Fruit fly (Drosophila melanogaster): ENCODE results near the gene CG3719.

The CG3719 gene

DNA sequence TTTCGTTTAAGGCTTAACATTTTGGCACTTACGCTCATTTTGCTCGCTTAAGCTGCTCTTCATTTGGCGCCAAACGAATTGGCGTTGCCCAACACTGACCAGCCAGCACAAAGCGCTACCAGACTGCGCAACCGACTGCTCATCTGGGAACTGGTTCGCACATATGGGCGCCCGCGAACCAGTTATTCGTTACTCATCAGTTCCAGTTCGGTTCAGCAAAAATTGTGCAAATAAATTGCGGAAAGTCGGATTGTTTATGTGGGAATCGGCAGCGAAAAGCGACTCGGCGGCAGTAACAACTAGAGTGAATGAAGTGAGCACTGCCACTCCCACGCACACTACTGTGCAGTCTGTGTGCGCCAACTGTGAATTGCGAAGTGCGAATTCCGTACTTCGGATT, 12.6 kb upstream of the CG3719 start, which contains the start of gene Rilpl (continued):
- no peak for TF ChIP-seq unpg (GFP tag; optimal IDR thresholded peaks at IDR 0.05)
- no peak for TF ChIP-seq CG6689 (GFP tag; IDR thresholded peaks at IDR 0.05)
- TF ChIP-seq CG6272 (GFP tag; IDR thresholded peaks at IDR 0.05) = no peak
- TF ChIP-seq CG31441 (GFP tag; IDR thresholded peaks at IDR 0.05) = no peak
- TF ChIP-seq CG14441 (GFP tag; IDR thresholded peaks at IDR 0.05) = no peak
- peak; percentile 49 for TF ChIP-seq NFAT (GFP tag; IDR thresholded peaks at IDR 0.05)
- TF ChIP-seq CG1792 (GFP tag; optimal IDR thresholded peaks at IDR 0.05) = no peak
- TF ChIP-seq CG1603 (tag; optimal IDR thresholded peaks at IDR 0.05) = peak; percentile 66
- TF ChIP-seq CG4854 (GFP tag; optimal IDR thresholded peaks at IDR 0.05) = no peak
- no peak for TF ChIP-seq Tbp (GFP tag; optimal IDR thresholded peaks at IDR 0.05)
- no peak for TF ChIP-seq pan (optimal IDR thresholded peaks at IDR 0.05)
- peak in 1 of 2 experiments; percentile 34 for TF ChIP-seq pan (GFP tag; optimal IDR thresholded peaks at IDR 0.05 in 1 of 2, IDR thresholded peaks at IDR 0.05 in 1 of 2)
- TF ChIP-seq tx (GFP tag; optimal IDR thresholded peaks at IDR 0.05) = no peak
- TF ChIP-seq stc (GFP tag; IDR thresholded peaks at IDR 0.05) = no peak
- TF ChIP-seq prd (optimal IDR thresholded peaks at IDR 0.05) = no peak
- TF ChIP-seq prd (GFP tag; IDR thresholded peaks at IDR 0.05) = 0 out of 3 replicates have a peak, but pooled peaks have one; percentile 21
- no peak for TF ChIP-seq dmrt99B (tag; optimal IDR thresholded peaks at IDR 0.05)
- no peak for TF ChIP-seq toy (GFP tag; IDR thresholded peaks at IDR 0.05)
- no peak for TF ChIP-seq HLH54F (GFP tag; optimal IDR thresholded peaks at IDR 0.05)
- no peak for TF ChIP-seq ash1 (GFP tag; optimal IDR thresholded peaks at IDR 0.05)
- no peak for TF ChIP-seq az2 (GFP tag; optimal IDR thresholded peaks at IDR 0.05)
- no peak for TF ChIP-seq ham (GFP tag; IDR thresholded peaks at IDR 0.05)
- TF ChIP-seq Six4 (GFP tag; optimal IDR thresholded peaks at IDR 0.05) = no peak
- TF ChIP-seq twi (tag; optimal IDR thresholded peaks at IDR 0.05) = peak; percentile 51
- TF ChIP-seq CG17361 (GFP tag; IDR thresholded peaks at IDR 0.05) = peak; percentile 15; the same call in 1 of the 3 replicates
- no peak for TF ChIP-seq D19B (GFP tag; optimal IDR thresholded peaks at IDR 0.05)
- TF ChIP-seq BtbVII (GFP tag; optimal IDR thresholded peaks at IDR 0.05) = no peak
- no peak for TF ChIP-seq CG32767 (GFP tag; IDR thresholded peaks at IDR 0.05)
- TF ChIP-seq gcm (GFP tag; optimal IDR thresholded peaks at IDR 0.05) = no peak
- TF ChIP-seq CG33213 (GFP tag; optimal IDR thresholded peaks at IDR 0.05) = no peak
- no peak for TF ChIP-seq CG14860 (GFP tag; IDR thresholded peaks at IDR 0.05; ENCODE audit: partially characterized antibody)
- TF ChIP-seq CG9215 (GFP tag; IDR thresholded peaks at IDR 0.05) = no peak
- no peak for TF ChIP-seq dati (GFP tag; IDR thresholded peaks at IDR 0.05)
- TF ChIP-seq B-H1 (GFP tag; IDR thresholded peaks at IDR 0.05) = no peak
- no peak for TF ChIP-seq CG4820 (GFP tag; optimal IDR thresholded peaks at IDR 0.05)
- no peak for TF ChIP-seq tap (tag; optimal IDR thresholded peaks at IDR 0.05)
- TF ChIP-seq CG17802 (tag; optimal IDR thresholded peaks at IDR 0.05) = no peak
- TF ChIP-seq ase (GFP tag; IDR thresholded peaks at IDR 0.05) = no peak
- TF ChIP-seq kah (GFP tag; optimal IDR thresholded peaks at IDR 0.05) = no peak
- no peak for TF ChIP-seq Ptx1 (GFP tag; IDR thresholded peaks at IDR 0.05)
- TF ChIP-seq so (GFP tag; IDR thresholded peaks at IDR 0.05) = no peak
- TF ChIP-seq CG7963 (GFP tag; IDR thresholded peaks at IDR 0.05; ENCODE audit: partially characterized antibody) = 0 out of 3 replicates have a peak, but pooled peaks have one; percentile 46
- TF ChIP-seq CG7987 (GFP tag; optimal IDR thresholded peaks at IDR 0.05) = peak; percentile 29
- no peak for TF ChIP-seq grn (GFP tag; optimal IDR thresholded peaks at IDR 0.05)
- TF ChIP-seq Pdp1 (GFP tag; optimal IDR thresholded peaks at IDR 0.05) = peak in 1 of 2 experiments; percentile 62
- no peak for TF ChIP-seq CG18011 (GFP tag; optimal IDR thresholded peaks at IDR 0.05)
- TF ChIP-seq bbx (GFP tag; IDR thresholded peaks at IDR 0.05; ENCODE audit: partially characterized antibody) = peak; percentile 51; the same call in 1 of the 2 replicates
- no peak for TF ChIP-seq wdn (GFP tag; IDR thresholded peaks at IDR 0.05)
- no peak for TF ChIP-seq nmo (GFP tag; optimal IDR thresholded peaks at IDR 0.05)
- TF ChIP-seq MESR4 (GFP tag; optimal IDR thresholded peaks at IDR 0.05) = peak; percentile 77
- TF ChIP-seq kay (GFP tag; optimal IDR thresholded peaks at IDR 0.05) = peak; percentile 94
- no peak for TF ChIP-seq Fer3 (tag; optimal IDR thresholded peaks at IDR 0.05)
- no peak for TF ChIP-seq CG11398 (GFP tag; optimal IDR thresholded peaks at IDR 0.05)

Measured in whole organism, embryonic.